Worm (Caenorhabditis elegans) whole organism, mixed stage, embryonic: ENCODE measurements around the gene nsy-7.

ENCODE experiments used
- M03D4.4 ChIP-seq: sonication (generic microtip); optimal IDR thresholded peaks from 2 replicates; lab custom pipeline; 2017; ENCODE audit warnings: mild to moderate bottlenecking, missing genetic modification characterization, missing compliant biosample characterization
- bed-3 ChIP-seq: fragments of 200-800 bp; sonication (Bioruptor generic); optimal IDR thresholded peaks from 3 replicates; lab custom pipeline; 2018; ENCODE audit warnings: mild to moderate bottlenecking, missing genetic modification characterization, moderate library complexity, missing compliant biosample characterization
- blmp-1 ChIP-seq: fragments of 150-350 bp; optimal IDR thresholded peaks from 2 replicates; lab custom pipeline; 2014; ENCODE audit warnings: missing biosample characterization, missing genetic modification characterization
- ceh-39 ChIP-seq: fragments of 150-350 bp; optimal IDR thresholded peaks from 2 replicates; lab custom pipeline; 2014; ENCODE audit warnings: missing biosample characterization, missing genetic modification characterization
- ceh-43 ChIP-seq: fragments of 200-800 bp; sonication (Bioruptor generic); optimal IDR thresholded peaks from 2 replicates; lab custom pipeline; 2018; ENCODE audit warnings: mild to moderate bottlenecking, missing genetic modification characterization, moderate library complexity, missing compliant biosample characterization
- ceh-83 ChIP-seq: fragments of 200-800 bp; sonication (Bioruptor generic); optimal IDR thresholded peaks from 2 replicates; lab custom pipeline; 2018; ENCODE audit warnings: mild to moderate bottlenecking, missing genetic modification characterization, missing compliant biosample characterization
- ces-1 ChIP-seq: fragments of 150-350 bp; optimal IDR thresholded peaks from 2 replicates; lab custom pipeline; 2014; ENCODE audit warnings: missing biosample characterization, missing genetic modification reagents, missing genetic modification characterization
- cnd-1 ChIP-seq: fragments of 200-800 bp; sonication (Bioruptor generic); optimal IDR thresholded peaks from 2 replicates; lab custom pipeline; 2018; ENCODE audit warnings: mild to moderate bottlenecking, missing genetic modification characterization, missing compliant biosample characterization
- drap-1 ChIP-seq: fragments of 200-800 bp; sonication (Bioruptor generic); optimal IDR thresholded peaks from 3 replicates; lab custom pipeline; 2018; ENCODE audit warnings: mild to moderate bottlenecking, missing genetic modification characterization, missing compliant biosample characterization
- elt-1 ChIP-seq: sonication (generic microtip); optimal IDR thresholded peaks from 2 replicates; lab custom pipeline; 2017; ENCODE audit warnings: missing genetic modification characterization, mild to moderate bottlenecking, missing compliant biosample characterization, antibody characterized with exemption, moderate library complexity, borderline replicate concordance; ENCODE audit not compliant: insufficient read depth
- elt-3 ChIP-seq: fragments of 150-350 bp; optimal IDR thresholded peaks from 2 replicates; lab custom pipeline; 2014; ENCODE audit warnings: missing biosample characterization, missing genetic modification characterization
- flh-1 ChIP-seq: fragments of 200-800 bp; sonication (Bioruptor generic); optimal IDR thresholded peaks from 2 replicates; lab custom pipeline; 2018; ENCODE audit warnings: mild to moderate bottlenecking, missing genetic modification characterization, moderate library complexity, missing compliant biosample characterization
- ham-2 ChIP-seq: fragments of 200-800 bp; sonication (Bioruptor generic); optimal IDR thresholded peaks from 2 replicates; lab custom pipeline; 2018; ENCODE audit warnings: mild to moderate bottlenecking, missing genetic modification characterization, missing compliant biosample characterization
- hlh-1 ChIP-seq: fragments of 150-350 bp; optimal IDR thresholded peaks from 2 replicates; lab custom pipeline; 2014; ENCODE audit warnings: missing biosample characterization, missing genetic modification reagents, missing genetic modification characterization
- lin-13 ChIP-seq: fragments of 150-350 bp; optimal IDR thresholded peaks from 2 replicates; lab custom pipeline; 2014; ENCODE audit warnings: missing biosample characterization, missing genetic modification characterization
- lin-32 ChIP-seq: fragments of 200-800 bp; sonication (Bioruptor generic); optimal IDR thresholded peaks from 2 replicates; lab custom pipeline; 2018; ENCODE audit warnings: mild to moderate bottlenecking, missing genetic modification characterization, missing compliant biosample characterization
- lsy-2 ChIP-seq: fragments of 150-350 bp; optimal IDR thresholded peaks from 2 replicates; lab custom pipeline; 2014; ENCODE audit warnings: missing biosample characterization, missing genetic modification characterization
- mab-5 ChIP-seq: fragments of 150-350 bp; optimal IDR thresholded peaks from 2 replicates; lab custom pipeline; 2014; ENCODE audit warnings: missing biosample characterization, missing genetic modification characterization
- mep-1 ChIP-seq: fragments of 150-350 bp; optimal IDR thresholded peaks from 2 replicates; lab custom pipeline; 2017; ENCODE audit warnings: missing biosample characterization, missing genetic modification reagents, missing genetic modification characterization, inconsistent platforms
- mls-2 ChIP-seq: sonication (generic microtip); optimal IDR thresholded peaks from 2 replicates; lab custom pipeline; 2016; ENCODE audit warnings: mild to moderate bottlenecking, missing genetic modification characterization, moderate library complexity, missing compliant biosample characterization
- nhr-12 ChIP-seq: fragments of 150-350 bp; optimal IDR thresholded peaks from 2 replicates; lab custom pipeline; 2014; ENCODE audit warnings: missing biosample characterization, missing genetic modification characterization
- nhr-2 ChIP-seq: fragments of 150-350 bp; optimal IDR thresholded peaks from 2 replicates; lab custom pipeline; 2014; ENCODE audit warnings: missing biosample characterization, missing genetic modification characterization
- nhr-237 ChIP-seq: fragments of 150-350 bp; optimal IDR thresholded peaks from 2 replicates; lab custom pipeline; 2014; ENCODE audit warnings: missing biosample characterization, missing genetic modification characterization
- nhr-28 ChIP-seq: fragments of 150-350 bp; optimal IDR thresholded peaks from 2 replicates; lab custom pipeline; 2014; ENCODE audit warnings: missing biosample characterization, missing genetic modification characterization
- nhr-76 ChIP-seq: sonication (generic microtip); optimal IDR thresholded peaks from 2 replicates; lab custom pipeline; 2017; ENCODE audit warnings: missing biosample characterization, missing genetic modification characterization
- pha-4 ChIP-seq: fragments of 150-350 bp; optimal IDR thresholded peaks from 2 replicates; lab custom pipeline; 2018; ENCODE audit warnings: missing biosample characterization, missing genetic modification reagents, missing genetic modification characterization
- sem-2 ChIP-seq: fragments of 200-800 bp; sonication (Bioruptor generic); optimal IDR thresholded peaks from 2 replicates; lab custom pipeline; 2018; ENCODE audit warnings: mild to moderate bottlenecking, missing genetic modification characterization, missing compliant biosample characterization
- snpc-4 ChIP-seq: fragments of 150-350 bp; optimal IDR thresholded peaks from 2 replicates; lab custom pipeline; 2014; ENCODE audit warnings: missing biosample characterization, missing genetic modification characterization
- sptf-1 ChIP-seq: sonication (generic microtip); optimal IDR thresholded peaks from 2 replicates; lab custom pipeline; 2017; ENCODE audit warnings: mild to moderate bottlenecking, missing genetic modification characterization, moderate library complexity, missing compliant biosample characterization
- tbx-8 ChIP-seq: fragments of 200-800 bp; sonication (Bioruptor generic); optimal IDR thresholded peaks from 2 replicates; lab custom pipeline; 2018; ENCODE audit warnings: mild to moderate bottlenecking, missing genetic modification characterization, moderate library complexity, missing compliant biosample characterization
- unc-120 ChIP-seq: sonication (generic microtip); optimal IDR thresholded peaks from 2 replicates; lab custom pipeline; 2017; ENCODE audit warnings: missing genetic modification characterization, missing compliant biosample characterization; ENCODE audit not compliant: poor library complexity, severe bottlenecking
- unc-39 ChIP-seq: fragments of 150-350 bp; optimal IDR thresholded peaks from 2 replicates; lab custom pipeline; 2014; ENCODE audit warnings: missing biosample characterization, missing genetic modification characterization
- unc-62 ChIP-seq: fragments of 150-350 bp; optimal IDR thresholded peaks from 2 replicates; lab custom pipeline; 2014; ENCODE audit warnings: missing biosample characterization, missing genetic modification reagents, missing genetic modification characterization
- zip-8 ChIP-seq: fragments of 150-350 bp; optimal IDR thresholded peaks from 2 replicates; lab custom pipeline; 2014; ENCODE audit warnings: missing biosample characterization, missing genetic modification characterization
- ztf-11 ChIP-seq: fragments of 150-350 bp; optimal IDR thresholded peaks from 2 replicates; lab custom pipeline; 2014; ENCODE audit warnings: missing biosample characterization, missing genetic modification characterization

Gene nsy-7

ce11 chrIV:8070934-8071333, 15.5 kb downstream of the nsy-7 start:
- TF ChIP-seq nhr-12 (tag; lab: Kevin White, UChicago) = no peak
- peak; percentile 3 for TF ChIP-seq ces-1 (GFP tag; lab: Kevin White, UChicago)

- TF ChIP-seq flh-1 (no peak), M03D4.4 (tag; lab: Kevin White, UChicago) (no peak)
Measured at ce11 chrIV:8070299-8070698, 16.2 kb downstream of the nsy-7 start.

ce11 chrIV:8069104-8069503, 17.3 kb downstream of the nsy-7 start:
- TF ChIP-seq snpc-4 (tag; lab: Kevin White, UChicago) = no peak
- no peak for TF ChIP-seq unc-120 (tag; lab: Kevin White, UChicago)

- TF ChIP-seq unc-120 (tag; lab: Kevin White, UChicago) (no peak), unc-62 (GFP tag; lab: Kevin White, UChicago) (peak; percentile 38), ceh-43 (GFP tag; lab: Kevin White, UChicago) (no peak), bed-3 (GFP tag; lab: Kevin White, UChicago) (no peak), snpc-4 (tag; lab: Kevin White, UChicago) (no peak), tbx-8 (GFP tag; lab: Kevin White, UChicago) (no peak), cnd-1 (no peak), hlh-1 (tag; lab: Kevin White, UChicago) (peak; percentile 97), nhr-2 (tag; lab: Kevin White, UChicago) (no peak), ceh-39 (tag; lab: Kevin White, UChicago) (no peak), nhr-28 (tag; lab: Kevin White, UChicago) (no peak), elt-3 (tag; lab: Kevin White, UChicago) (no peak), ces-1 (GFP tag; lab: Kevin White, UChicago) (no peak), flh-1 (no peak), M03D4.4 (tag; lab: Kevin White, UChicago) (no peak), lin-32 (GFP tag; lab: Kevin White, UChicago) (peak; percentile 72)
Measured at ce11 chrIV:8068280-8068679, 18.2 kb downstream of the nsy-7 start.

ce11 chrIV:8067745-8068144, 18.7 kb downstream of the nsy-7 start:
- TF ChIP-seq lin-32 (GFP tag; lab: Kevin White, UChicago) (no peak), mls-2 (tag; lab: Kevin White, UChicago) (peak; percentile 34)

- TF ChIP-seq nhr-28 (tag; lab: Kevin White, UChicago) (no peak), nhr-2 (tag; lab: Kevin White, UChicago) (no peak), cnd-1 (no peak), elt-1 (tag; lab: Kevin White, UChicago) (no peak), nhr-76 (no peak), elt-3 (tag; lab: Kevin White, UChicago) (no peak), nhr-237 (no peak), unc-62 (GFP tag; lab: Kevin White, UChicago) (peak; percentile 8), ces-1 (GFP tag; lab: Kevin White, UChicago) (peak; percentile 48), lin-32 (GFP tag; lab: Kevin White, UChicago) (no peak), M03D4.4 (tag; lab: Kevin White, UChicago) (peak; percentile 36), unc-120 (tag; lab: Kevin White, UChicago) (peak; percentile 77), mab-5 (tag; lab: Kevin White, UChicago) (no peak), snpc-4 (tag; lab: Kevin White, UChicago) (no peak), ceh-43 (GFP tag; lab: Kevin White, UChicago) (no peak), blmp-1 (no peak), zip-8 (tag; lab: Kevin White, UChicago) (no peak), mep-1 (tag; lab: Kevin White, UChicago) (peak; percentile 30), pha-4 (tag; lab: Kevin White, UChicago) (peak; percentile 19), ham-2 (GFP tag; lab: Kevin White, UChicago) (peak; percentile 29), ztf-11 (tag; lab: Kevin White, UChicago) (peak; percentile 34), ceh-83 (GFP tag; lab: Kevin White, UChicago) (no peak), flh-1 (no peak), unc-39 (tag; lab: Kevin White, UChicago) (no peak), nhr-12 (tag; lab: Kevin White, UChicago) (no peak), lin-13 (tag; lab: Kevin White, UChicago) (no peak), hlh-1 (tag; lab: Kevin White, UChicago) (no peak), sem-2 (GFP tag; lab: Kevin White, UChicago) (no peak), drap-1 (GFP tag; lab: Kevin White, UChicago) (peak; percentile 15), sptf-1 (peak; percentile 71), tbx-8 (GFP tag; lab: Kevin White, UChicago) (no peak), mls-2 (tag; lab: Kevin White, UChicago) (peak; percentile 58), ceh-39 (tag; lab: Kevin White, UChicago) (no peak), bed-3 (GFP tag; lab: Kevin White, UChicago) (no peak), lsy-2 (peak; percentile 24)
Measured at ce11 chrIV:8066598-8066997, 19.9 kb downstream of the nsy-7 start.
